Worm (Caenorhabditis elegans) whole organism, mixed stage, embryonic: ENCODE data around the gene T05A8.11.

ENCODE experiments used
- M03D4.4 ChIP-seq: sonication (generic microtip); optimal IDR thresholded peaks from 2 replicates; lab custom pipeline; 2017; ENCODE audit warnings: mild to moderate bottlenecking, missing genetic modification characterization, missing compliant biosample characterization
- bed-3 ChIP-seq: fragments of 200-800 bp; sonication (Bioruptor generic); optimal IDR thresholded peaks from 3 replicates; lab custom pipeline; 2018; ENCODE audit warnings: mild to moderate bottlenecking, missing genetic modification characterization, moderate library complexity, missing compliant biosample characterization
- blmp-1 ChIP-seq: fragments of 150-350 bp; optimal IDR thresholded peaks from 2 replicates; lab custom pipeline; 2014; ENCODE audit warnings: missing biosample characterization, missing genetic modification characterization
- ceh-39 ChIP-seq: fragments of 150-350 bp; optimal IDR thresholded peaks from 2 replicates; lab custom pipeline; 2014; ENCODE audit warnings: missing biosample characterization, missing genetic modification characterization
- ceh-43 ChIP-seq: fragments of 200-800 bp; sonication (Bioruptor generic); optimal IDR thresholded peaks from 2 replicates; lab custom pipeline; 2018; ENCODE audit warnings: mild to moderate bottlenecking, missing genetic modification characterization, moderate library complexity, missing compliant biosample characterization
- ceh-83 ChIP-seq: fragments of 200-800 bp; sonication (Bioruptor generic); optimal IDR thresholded peaks from 2 replicates; lab custom pipeline; 2018; ENCODE audit warnings: mild to moderate bottlenecking, missing genetic modification characterization, missing compliant biosample characterization
- cnd-1 ChIP-seq: fragments of 200-800 bp; sonication (Bioruptor generic); optimal IDR thresholded peaks from 2 replicates; lab custom pipeline; 2018; ENCODE audit warnings: mild to moderate bottlenecking, missing genetic modification characterization, missing compliant biosample characterization
- drap-1 ChIP-seq: fragments of 200-800 bp; sonication (Bioruptor generic); optimal IDR thresholded peaks from 3 replicates; lab custom pipeline; 2018; ENCODE audit warnings: mild to moderate bottlenecking, missing genetic modification characterization, missing compliant biosample characterization
- elt-1 ChIP-seq: sonication (generic microtip); optimal IDR thresholded peaks from 2 replicates; lab custom pipeline; 2017; ENCODE audit warnings: missing genetic modification characterization, mild to moderate bottlenecking, missing compliant biosample characterization, antibody characterized with exemption, moderate library complexity, borderline replicate concordance; ENCODE audit not compliant: insufficient read depth
- elt-3 ChIP-seq: fragments of 150-350 bp; optimal IDR thresholded peaks from 2 replicates; lab custom pipeline; 2014; ENCODE audit warnings: missing biosample characterization, missing genetic modification characterization
- flh-1 ChIP-seq: fragments of 200-800 bp; sonication (Bioruptor generic); optimal IDR thresholded peaks from 2 replicates; lab custom pipeline; 2018; ENCODE audit warnings: mild to moderate bottlenecking, missing genetic modification characterization, moderate library complexity, missing compliant biosample characterization
- ham-2 ChIP-seq: fragments of 200-800 bp; sonication (Bioruptor generic); optimal IDR thresholded peaks from 2 replicates; lab custom pipeline; 2018; ENCODE audit warnings: mild to moderate bottlenecking, missing genetic modification characterization, missing compliant biosample characterization
- hlh-1 ChIP-seq: fragments of 150-350 bp; optimal IDR thresholded peaks from 2 replicates; lab custom pipeline; 2014; ENCODE audit warnings: missing biosample characterization, missing genetic modification reagents, missing genetic modification characterization
- lin-32 ChIP-seq: fragments of 200-800 bp; sonication (Bioruptor generic); optimal IDR thresholded peaks from 2 replicates; lab custom pipeline; 2018; ENCODE audit warnings: mild to moderate bottlenecking, missing genetic modification characterization, missing compliant biosample characterization
- lsy-2 ChIP-seq: fragments of 150-350 bp; optimal IDR thresholded peaks from 2 replicates; lab custom pipeline; 2014; ENCODE audit warnings: missing biosample characterization, missing genetic modification characterization
- mab-5 ChIP-seq: fragments of 150-350 bp; optimal IDR thresholded peaks from 2 replicates; lab custom pipeline; 2014; ENCODE audit warnings: missing biosample characterization, missing genetic modification characterization
- mep-1 ChIP-seq: fragments of 150-350 bp; optimal IDR thresholded peaks from 2 replicates; lab custom pipeline; 2017; ENCODE audit warnings: missing biosample characterization, missing genetic modification reagents, missing genetic modification characterization, inconsistent platforms
- mls-2 ChIP-seq: sonication (generic microtip); optimal IDR thresholded peaks from 2 replicates; lab custom pipeline; 2016; ENCODE audit warnings: mild to moderate bottlenecking, missing genetic modification characterization, moderate library complexity, missing compliant biosample characterization
- nhr-12 ChIP-seq: fragments of 150-350 bp; optimal IDR thresholded peaks from 2 replicates; lab custom pipeline; 2014; ENCODE audit warnings: missing biosample characterization, missing genetic modification characterization
- nhr-2 ChIP-seq: fragments of 150-350 bp; optimal IDR thresholded peaks from 2 replicates; lab custom pipeline; 2014; ENCODE audit warnings: missing biosample characterization, missing genetic modification characterization
- nhr-237 ChIP-seq: fragments of 150-350 bp; optimal IDR thresholded peaks from 2 replicates; lab custom pipeline; 2014; ENCODE audit warnings: missing biosample characterization, missing genetic modification characterization
- nhr-28 ChIP-seq: fragments of 150-350 bp; optimal IDR thresholded peaks from 2 replicates; lab custom pipeline; 2014; ENCODE audit warnings: missing biosample characterization, missing genetic modification characterization
- nhr-76 ChIP-seq: sonication (generic microtip); optimal IDR thresholded peaks from 2 replicates; lab custom pipeline; 2017; ENCODE audit warnings: missing biosample characterization, missing genetic modification characterization
- pha-4 ChIP-seq: fragments of 150-350 bp; optimal IDR thresholded peaks from 2 replicates; lab custom pipeline; 2018; ENCODE audit warnings: missing biosample characterization, missing genetic modification reagents, missing genetic modification characterization
- sem-2 ChIP-seq: fragments of 200-800 bp; sonication (Bioruptor generic); optimal IDR thresholded peaks from 2 replicates; lab custom pipeline; 2018; ENCODE audit warnings: mild to moderate bottlenecking, missing genetic modification characterization, missing compliant biosample characterization
- snpc-4 ChIP-seq: fragments of 150-350 bp; optimal IDR thresholded peaks from 2 replicates; lab custom pipeline; 2014; ENCODE audit warnings: missing biosample characterization, missing genetic modification characterization
- sptf-1 ChIP-seq: sonication (generic microtip); optimal IDR thresholded peaks from 2 replicates; lab custom pipeline; 2017; ENCODE audit warnings: mild to moderate bottlenecking, missing genetic modification characterization, moderate library complexity, missing compliant biosample characterization
- tbx-8 ChIP-seq: fragments of 200-800 bp; sonication (Bioruptor generic); optimal IDR thresholded peaks from 2 replicates; lab custom pipeline; 2018; ENCODE audit warnings: mild to moderate bottlenecking, missing genetic modification characterization, moderate library complexity, missing compliant biosample characterization
- unc-120 ChIP-seq: sonication (generic microtip); optimal IDR thresholded peaks from 2 replicates; lab custom pipeline; 2017; ENCODE audit warnings: missing genetic modification characterization, missing compliant biosample characterization; ENCODE audit not compliant: poor library complexity, severe bottlenecking
- unc-39 ChIP-seq: fragments of 150-350 bp; optimal IDR thresholded peaks from 2 replicates; lab custom pipeline; 2014; ENCODE audit warnings: missing biosample characterization, missing genetic modification characterization
- unc-62 ChIP-seq: fragments of 150-350 bp; optimal IDR thresholded peaks from 2 replicates; lab custom pipeline; 2014; ENCODE audit warnings: missing biosample characterization, missing genetic modification reagents, missing genetic modification characterization
- zip-8 ChIP-seq: fragments of 150-350 bp; optimal IDR thresholded peaks from 2 replicates; lab custom pipeline; 2014; ENCODE audit warnings: missing biosample characterization, missing genetic modification characterization
- ztf-11 ChIP-seq: fragments of 150-350 bp; optimal IDR thresholded peaks from 2 replicates; lab custom pipeline; 2014; ENCODE audit warnings: missing biosample characterization, missing genetic modification characterization

T05A8.11 gene

DNA sequence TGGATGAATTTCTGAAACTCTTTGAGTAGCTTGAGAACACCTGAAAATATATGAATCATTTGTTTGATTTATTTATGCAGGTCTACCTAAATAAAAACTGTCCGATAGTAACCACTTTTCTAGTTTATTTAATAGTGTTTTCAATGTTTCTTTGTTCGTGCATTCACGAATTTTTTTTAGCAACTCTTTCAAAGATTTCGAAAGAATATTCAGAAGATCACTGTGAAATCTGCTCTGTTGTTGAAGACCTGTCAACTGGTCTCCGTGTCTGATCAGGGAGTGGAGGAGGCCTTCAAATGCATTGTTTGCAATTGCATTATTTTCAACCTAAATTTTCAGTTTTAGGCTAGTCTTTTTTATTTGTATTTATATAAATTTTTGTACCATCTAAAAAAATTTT lies 15.5 kb downstream of the T05A8.11 start, which contains the start of gene T05A8.1:
TSS of gene T05A8.1 (minus strand) at position 101 of the 400 bp plus-strand sequence.
- TF ChIP-seq hlh-1 (tag; lab: Kevin White, UChicago): no peak
- no peak for TF ChIP-seq nhr-28 (tag; lab: Kevin White, UChicago)
- TF ChIP-seq elt-1 (tag; lab: Kevin White, UChicago): no peak
- no peak for TF ChIP-seq unc-62 (GFP tag; lab: Kevin White, UChicago)
- no peak for TF ChIP-seq M03D4.4 (tag; lab: Kevin White, UChicago)
- TF ChIP-seq cnd-1 (tag; lab: Kevin White, UChicago): no peak
- no peak for TF ChIP-seq pha-4 (tag; lab: Kevin White, UChicago)
- TF ChIP-seq sem-2 (GFP tag; lab: Kevin White, UChicago): no peak
- TF ChIP-seq unc-39 (tag; lab: Kevin White, UChicago): no peak
- no peak for TF ChIP-seq bed-3
- TF ChIP-seq tbx-8: no peak
- no peak for TF ChIP-seq nhr-237 (tag; lab: Kevin White, UChicago)
- no peak for TF ChIP-seq blmp-1 (tag; lab: Kevin White, UChicago)
- no peak for TF ChIP-seq ztf-11

DNA sequence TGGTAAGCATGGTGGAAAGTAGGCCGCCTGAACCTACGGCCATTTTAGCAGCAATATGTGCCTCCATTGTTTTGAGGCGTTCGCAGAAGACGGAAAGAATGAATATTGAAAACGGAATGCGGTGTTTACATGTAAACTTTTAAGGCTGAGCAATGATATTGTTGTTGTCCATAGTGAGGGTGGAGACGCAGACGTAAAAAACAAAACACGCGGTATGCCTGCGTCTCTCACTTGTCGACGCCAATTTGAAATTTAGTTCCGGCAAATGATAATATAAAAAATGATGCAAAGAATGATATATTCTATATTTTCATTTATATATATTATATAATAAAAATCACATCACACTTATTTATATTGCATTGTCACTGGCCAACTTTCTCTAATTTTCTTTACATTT lies 17.6 kb downstream of the T05A8.11 start, which contains the start of gene Y47G7B.2:
TSS of gene Y47G7B.2 (minus strand) at position 143 of the 400 bp plus-strand sequence.
- TF ChIP-seq elt-3 (no peak), unc-39 (tag; lab: Kevin White, UChicago) (no peak), ceh-83 (GFP tag; lab: Kevin White, UChicago) (no peak), zip-8 (tag; lab: Kevin White, UChicago) (no peak), ceh-39 (tag; lab: Kevin White, UChicago) (no peak), nhr-28 (tag; lab: Kevin White, UChicago) (no peak), mep-1 (tag; lab: Kevin White, UChicago) (no peak), pha-4 (tag; lab: Kevin White, UChicago) (no peak), elt-1 (tag; lab: Kevin White, UChicago) (no peak), lin-32 (GFP tag; lab: Kevin White, UChicago) (no peak), nhr-76 (tag; lab: Kevin White, UChicago) (no peak), ceh-43 (no peak)

DNA sequence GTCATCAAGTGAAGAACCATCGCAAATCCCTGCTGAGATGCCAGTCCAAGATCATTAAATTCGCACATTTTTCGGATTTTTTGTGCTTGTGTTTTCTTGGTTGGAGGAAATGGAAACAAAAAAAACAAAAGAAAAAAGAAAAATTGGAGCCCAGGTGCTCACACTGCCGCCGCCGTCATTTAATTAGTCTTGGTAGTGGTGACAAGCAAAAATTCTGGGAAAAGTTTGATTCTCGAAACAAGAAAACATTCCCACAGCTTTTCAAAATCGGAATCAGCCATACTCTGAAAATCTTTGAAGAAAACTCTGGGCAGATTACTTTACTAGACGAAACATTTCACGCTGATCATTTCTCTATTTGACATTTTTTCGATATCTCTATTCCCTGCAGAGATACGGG lies 20.3 kb downstream of the T05A8.11 start, which contains the start of gene srh-128:
TSS of gene srh-128 (minus strand) at position 101 of the 400 bp plus-strand sequence.
- no peak for TF ChIP-seq nhr-2
- TF ChIP-seq mab-5 (tag; lab: Kevin White, UChicago): no peak
- TF ChIP-seq bed-3: no peak
- TF ChIP-seq ceh-43: no peak
- TF ChIP-seq ceh-83 (GFP tag; lab: Kevin White, UChicago): no peak
- TF ChIP-seq flh-1 (GFP tag; lab: Kevin White, UChicago): no peak
- no peak for TF ChIP-seq ceh-39 (tag; lab: Kevin White, UChicago)

DNA sequence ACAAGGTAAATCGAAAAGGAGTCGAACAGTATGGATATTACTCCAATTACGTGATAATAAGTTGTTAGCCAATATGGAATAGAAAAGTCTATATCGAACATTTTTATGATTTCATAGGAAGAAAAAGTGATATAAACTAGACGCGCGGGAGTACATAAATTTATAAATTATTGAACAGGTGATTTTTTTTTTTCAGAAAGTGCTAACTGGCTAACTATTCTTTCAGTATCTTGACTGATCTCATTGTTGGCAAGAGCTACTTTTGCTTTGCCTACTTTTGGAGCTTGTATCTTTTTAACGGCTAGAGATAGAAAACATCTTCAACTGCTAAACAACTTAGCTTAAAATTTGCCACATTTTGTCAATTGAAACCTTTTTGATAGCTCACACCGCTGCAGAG lies 22.7 kb downstream of the T05A8.11 start, which contains the start of gene sri-60:
TSS of gene sri-60 (minus strand) at position 101 of the 400 bp plus-strand sequence.
- TF ChIP-seq elt-3: no peak
- TF ChIP-seq, all 35 proteins: peak for 0

DNA sequence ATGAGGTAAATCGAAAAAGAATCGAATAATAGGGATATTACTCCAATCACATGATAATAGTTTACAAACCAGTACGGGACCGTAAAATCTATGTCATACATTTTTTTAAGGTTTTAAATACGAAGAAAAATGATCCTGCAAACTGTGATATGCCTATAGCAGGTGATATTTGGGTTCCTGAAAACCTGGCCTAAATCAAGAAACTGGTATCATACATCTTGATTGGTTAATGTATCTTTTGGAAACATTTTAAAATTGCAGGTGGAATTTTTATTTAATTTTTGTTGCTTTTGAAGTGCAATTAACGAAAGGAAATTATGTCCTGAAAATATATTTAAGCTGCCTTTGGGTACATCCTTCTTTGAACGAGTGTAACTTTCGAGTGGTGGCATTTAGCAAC lies 25.2 kb downstream of the T05A8.11 start, which contains the start of gene sri-61:
TSS of gene sri-61 (minus strand) at position 101 of the 400 bp plus-strand sequence.
- no peak for TF ChIP-seq ham-2
- TF ChIP-seq ztf-11: no peak
- no peak for TF ChIP-seq ceh-39 (tag; lab: Kevin White, UChicago)
- no peak for TF ChIP-seq nhr-28 (tag; lab: Kevin White, UChicago)
- no peak for TF ChIP-seq unc-120
- no peak for TF ChIP-seq lsy-2 (tag; lab: Kevin White, UChicago)
- TF ChIP-seq sptf-1: no peak
- no peak for TF ChIP-seq sem-2 (GFP tag; lab: Kevin White, UChicago)
- no peak for TF ChIP-seq drap-1 (GFP tag; lab: Kevin White, UChicago)
- no peak for TF ChIP-seq lin-32 (GFP tag; lab: Kevin White, UChicago)

DNA sequence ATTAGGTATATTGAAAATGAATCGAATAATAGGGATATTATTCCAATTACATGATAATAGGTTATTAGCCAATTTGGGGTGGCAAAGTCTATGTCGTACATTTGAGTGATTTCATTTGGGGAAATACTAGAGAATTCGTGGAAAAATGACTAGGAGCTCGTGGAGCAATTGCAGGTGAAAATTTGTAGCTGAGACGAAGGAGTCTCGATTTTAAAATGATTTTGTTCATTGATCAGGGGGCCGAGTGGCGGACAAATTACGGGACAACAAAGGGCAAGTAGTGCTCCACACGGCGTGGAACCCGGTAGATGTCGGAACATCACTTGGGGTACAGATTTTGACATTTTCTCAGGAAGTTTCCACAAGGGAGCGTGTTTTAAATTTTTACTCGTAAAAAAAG lies 27.1 kb downstream of the T05A8.11 start, which contains the start of gene sri-62:
TSS of gene sri-62 (minus strand) at position 101 of the 400 bp plus-strand sequence.
- TF ChIP-seq ceh-83 (GFP tag; lab: Kevin White, UChicago) (no peak), tbx-8 (no peak), sptf-1 (no peak), snpc-4 (tag; lab: Kevin White, UChicago) (no peak), mls-2 (tag; lab: Kevin White, UChicago) (no peak), nhr-2 (no peak), nhr-28 (tag; lab: Kevin White, UChicago) (no peak), bed-3 (no peak), nhr-237 (tag; lab: Kevin White, UChicago) (no peak), zip-8 (tag; lab: Kevin White, UChicago) (no peak), unc-39 (tag; lab: Kevin White, UChicago) (no peak), ztf-11 (no peak), M03D4.4 (tag; lab: Kevin White, UChicago) (no peak), sem-2 (GFP tag; lab: Kevin White, UChicago) (no peak), ham-2 (no peak), mep-1 (tag; lab: Kevin White, UChicago) (no peak), elt-1 (tag; lab: Kevin White, UChicago) (no peak), nhr-76 (tag; lab: Kevin White, UChicago) (no peak), nhr-12 (no peak)
